Fruit fly (Drosophila melanogaster) whole organism, embryonic: Measurements from ENCODE around the gene CG31064.
A peak's percentile ranks its signal among the peaks of the same experiment; 100 is the strongest.

Experiments used
- CG1024 ChIP-seq: fragments of 200-800 bp; sonication (Bioruptor generic); IDR thresholded peaks from 2 replicates; pipeline ENCODE4 v1.3.6; 2022; ENCODE audit warnings: missing biosample characterization, missing genetic modification characterization
- CG10565 ChIP-seq: fragments of 200-800 bp; sonication (Bioruptor generic); optimal IDR thresholded peaks from 3 replicates; lab custom pipeline; 2016; ENCODE audit warnings: missing biosample characterization, mild to moderate bottlenecking, missing genetic modification characterization
- CG11093 ChIP-seq: fragments of 200-800 bp; sonication (Bioruptor generic); IDR thresholded peaks from 3 replicates; pipeline ENCODE4 v1.3.6; 2022; ENCODE audit warnings: missing biosample characterization, missing genetic modification characterization
- CG14667 ChIP-seq: fragments of 200-800 bp; sonication (Bioruptor generic); IDR thresholded peaks from 2 replicates; pipeline ENCODE4 v1.3.6; 2022; ENCODE audit warnings: missing biosample characterization, missing genetic modification characterization
- CG17802 ChIP-seq: fragments of 200-800 bp; sonication (Bioruptor generic); optimal IDR thresholded peaks from 2 replicates; lab custom pipeline; 2018; ENCODE audit warnings: missing biosample characterization, mild to moderate bottlenecking, missing genetic modification characterization, moderate library complexity
- CG30020 ChIP-seq: fragments of 200-800 bp; optimal IDR thresholded peaks from 2 replicates; lab custom pipeline; 2019; ENCODE audit warnings: missing biosample characterization, mild to moderate bottlenecking, missing genetic modification characterization, moderate library complexity
- CG3065 ChIP-seq: fragments of 200-800 bp; sonication (Bioruptor generic); optimal IDR thresholded peaks from 2 replicates; lab custom pipeline; 2016; ENCODE audit warnings: missing biosample characterization, missing genetic modification characterization
- CG3847 ChIP-seq: fragments of 200-800 bp; sonication (Bioruptor generic); IDR thresholded peaks from 2 replicates; pipeline ENCODE4 v1.3.6; 2022; ENCODE audit warnings: missing biosample characterization, missing genetic modification characterization
- CG4424 ChIP-seq: fragments of 200-800 bp; sonication (Bioruptor generic); optimal IDR thresholded peaks from 3 replicates; lab custom pipeline; 2016; ENCODE audit warnings: missing biosample characterization, missing genetic modification characterization
- CG7745 ChIP-seq: fragments of 200-800 bp; sonication (Bioruptor generic); optimal IDR thresholded peaks from 2 replicates; lab custom pipeline; 2018; ENCODE audit warnings: missing biosample characterization, mild to moderate bottlenecking, missing genetic modification characterization, moderate library complexity
- CG8290 ChIP-seq, 3 experiments: fragments of 200-800 bp; sonication (Bioruptor generic); optimal IDR thresholded peaks; 2 replicates each; lab custom pipeline; 2016 to 2019; ENCODE audit warnings: missing biosample characterization in 3 of 3, missing genetic modification characterization in 3 of 3, mild to moderate bottlenecking in 2 of 3, moderate library complexity in 1 of 3
- CG8388 ChIP-seq: fragments of 200-800 bp; sonication (Bioruptor generic); optimal IDR thresholded peaks from 2 replicates; lab custom pipeline; 2019; ENCODE audit warnings: missing biosample characterization, mild to moderate bottlenecking, missing genetic modification characterization, moderate library complexity
- CG8944 ChIP-seq: fragments of 200-800 bp; sonication (Bioruptor generic); optimal IDR thresholded peaks from 3 replicates; lab custom pipeline; 2016; ENCODE audit warnings: missing biosample characterization, missing genetic modification characterization
- CkIIα-i1 ChIP-seq: fragments of 200-800 bp; sonication (Bioruptor generic); IDR thresholded peaks from 2 replicates; pipeline ENCODE4 v1.3.6; 2022; ENCODE audit warnings: missing biosample characterization, missing genetic modification characterization
- D19A ChIP-seq: fragments of 200-800 bp; optimal IDR thresholded peaks from 3 replicates; lab custom pipeline; 2019; ENCODE audit warnings: missing biosample characterization, mild to moderate bottlenecking, missing genetic modification characterization, moderate library complexity
- Dad ChIP-seq: fragments of 200-800 bp; sonication (Bioruptor generic); optimal IDR thresholded peaks from 3 replicates; lab custom pipeline; 2016; ENCODE audit warnings: missing biosample characterization, missing genetic modification characterization
- Dip2 ChIP-seq: fragments of 200-800 bp; sonication (Bioruptor generic); IDR thresholded peaks from 2 replicates; pipeline ENCODE4 v1.3.6; 2022; ENCODE audit warnings: missing biosample characterization, missing genetic modification characterization
- Doc2 ChIP-seq: fragments of 200-800 bp; sonication (Bioruptor generic); IDR thresholded peaks from 2 replicates; pipeline ENCODE4 v1.3.6; 2022; ENCODE audit warnings: missing biosample characterization, missing genetic modification characterization
- GATAe ChIP-seq: fragments of 200-800 bp; sonication (Bioruptor generic); conservative IDR thresholded peaks from 2 replicates; pipeline ENCODE4 v1.3.6; 2022; ENCODE audit warnings: missing biosample characterization, missing genetic modification characterization
- HLHmδ ChIP-seq: fragments of 200-800 bp; sonication (Bioruptor generic); optimal IDR thresholded peaks from 2 replicates; lab custom pipeline; 2018; ENCODE audit warnings: missing biosample characterization, mild to moderate bottlenecking, missing genetic modification characterization, moderate library complexity
- HmgZ ChIP-seq: fragments of 200-800 bp; sonication (Bioruptor generic); optimal IDR thresholded peaks from 2 replicates; lab custom pipeline; 2018; ENCODE audit warnings: missing biosample characterization, mild to moderate bottlenecking, missing genetic modification characterization
- Lpt ChIP-seq: fragments of >200 bp; optimal IDR thresholded peaks from 2 replicates; lab custom pipeline; 2018; ENCODE audit warnings: missing biosample characterization, missing genetic modification characterization
- MBD-R2 ChIP-seq: fragments of 200-800 bp; sonication (Bioruptor generic); IDR thresholded peaks from 2 replicates; pipeline ENCODE4 v1.3.6; 2022; ENCODE audit warnings: missing biosample characterization, missing genetic modification characterization
- PHDP ChIP-seq: fragments of 200-800 bp; sonication (Bioruptor generic); optimal IDR thresholded peaks from 3 replicates; lab custom pipeline; 2018; ENCODE audit warnings: missing biosample characterization, mild to moderate bottlenecking, missing genetic modification characterization, moderate library complexity
- Ravus ChIP-seq: fragments of 200-800 bp; sonication (Bioruptor generic); IDR thresholded peaks from 2 replicates; pipeline ENCODE4 v1.3.6; 2022; ENCODE audit warnings: missing biosample characterization, missing genetic modification characterization
- TFAM ChIP-seq: fragments of 200-800 bp; sonication (Bioruptor generic); optimal IDR thresholded peaks from 2 replicates; lab custom pipeline; 2017; ENCODE audit warnings: missing biosample characterization, missing genetic modification characterization, inconsistent platforms
- Trl ChIP-seq, 3 experiments: fragments of >200 bp in 2 of 3; fragments of 200-800 bp in 1 of 3; sonication (Bioruptor generic) in 1 of 3; optimal IDR thresholded peaks; 2 replicates in 1 of 3; 3 replicates in 2 of 3; lab custom pipeline; 2016 to 2017; ENCODE audit warnings: missing biosample characterization in 1 of 3, missing genetic modification characterization in 1 of 3
- Xbp1 ChIP-seq: fragments of 200-800 bp; sonication (Bioruptor generic); optimal IDR thresholded peaks from 3 replicates; lab custom pipeline; 2016; ENCODE audit warnings: missing biosample characterization, mild to moderate bottlenecking, missing genetic modification characterization
- Xrp1 ChIP-seq: fragments of 200-800 bp; sonication (Bioruptor generic); IDR thresholded peaks from 2 replicates; pipeline ENCODE4 v1.3.6; 2022; ENCODE audit warnings: missing biosample characterization, missing genetic modification characterization
- YL-1 ChIP-seq: fragments of 200-800 bp; sonication (Bioruptor generic); optimal IDR thresholded peaks from 3 replicates; lab custom pipeline; 2017; ENCODE audit warnings: missing biosample characterization, mild to moderate bottlenecking, missing genetic modification characterization
- al ChIP-seq: fragments of 200-800 bp; sonication (Bioruptor generic); IDR thresholded peaks from 2 replicates; pipeline ENCODE4 v1.3.6; 2022; ENCODE audit warnings: missing biosample characterization, missing genetic modification characterization
- bcd ChIP-seq: fragments of 200-800 bp; sonication (Bioruptor generic); optimal IDR thresholded peaks from 2 replicates; lab custom pipeline; 2017; ENCODE audit warnings: missing biosample characterization, mild to moderate bottlenecking, missing genetic modification characterization
- da ChIP-seq: fragments of 200-800 bp; sonication (Bioruptor generic); optimal IDR thresholded peaks from 2 replicates; lab custom pipeline; 2016; ENCODE audit warnings: missing biosample characterization, missing genetic modification characterization
- dati ChIP-seq: fragments of 200-800 bp; sonication (Bioruptor generic); IDR thresholded peaks from 2 replicates; pipeline ENCODE4 v1.3.6; 2022; ENCODE audit warnings: missing biosample characterization, missing genetic modification characterization
- ems ChIP-seq: fragments of 200-800 bp; sonication (Bioruptor generic); optimal IDR thresholded peaks from 3 replicates; lab custom pipeline; 2016; ENCODE audit warnings: missing biosample characterization, missing genetic modification characterization
- eve ChIP-seq, 2 experiments: fragments of >200 bp; optimal IDR thresholded peaks; 2 replicates each; lab custom pipeline; 2017; ENCODE audit warnings: missing biosample characterization in 2 of 2, missing genetic modification characterization in 2 of 2
- gcm2 ChIP-seq: fragments of 200-800 bp; sonication (Bioruptor generic); optimal IDR thresholded peaks from 2 replicates; lab custom pipeline; 2016; ENCODE audit warnings: missing biosample characterization, missing genetic modification characterization
- gfzf ChIP-seq: fragments of 200-800 bp; sonication (Bioruptor generic); optimal IDR thresholded peaks from 2 replicates; lab custom pipeline; 2016; ENCODE audit warnings: missing biosample characterization, mild to moderate bottlenecking, missing genetic modification characterization, moderate library complexity
- h ChIP-seq: fragments of >200 bp; optimal IDR thresholded peaks from 2 replicates; lab custom pipeline; 2017
- jumu ChIP-seq: fragments of 200-800 bp; sonication (Bioruptor generic); optimal IDR thresholded peaks from 3 replicates; lab custom pipeline; 2016; ENCODE audit warnings: missing biosample characterization, missing genetic modification characterization
- lab ChIP-seq: fragments of 200-800 bp; sonication (Bioruptor generic); optimal IDR thresholded peaks from 3 replicates; lab custom pipeline; 2017; ENCODE audit warnings: missing biosample characterization, missing genetic modification characterization, mild to moderate bottlenecking, moderate library complexity, missing genetic modification reagents
- lov ChIP-seq, 2 experiments: fragments of 200-800 bp in 1 of 2; fragments of >200 bp in 1 of 2; sonication (Bioruptor generic) in 1 of 2; IDR thresholded peaks in 1 of 2; optimal IDR thresholded peaks in 1 of 2; 2 replicates in 1 of 2; 3 replicates in 1 of 2; pipeline versions ENCODE4 v1.3.6 to Lab custom; 2017 to 2022; ENCODE audit warnings: missing biosample characterization in 1 of 2, missing genetic modification characterization in 1 of 2
- pan ChIP-seq, 4 experiments: fragments of >200 bp in 3 of 4; fragments of 200-800 bp in 1 of 4; sonication (Bioruptor generic) in 1 of 4; optimal IDR thresholded peaks in 3 of 4; IDR thresholded peaks in 1 of 4; 2 replicates each; pipeline versions ENCODE4 v1.3.6 to Lab custom; 2017 to 2022; ENCODE audit warnings: missing biosample characterization in 2 of 4, missing genetic modification characterization in 2 of 4, mixed read lengths in 1 of 4
- psq ChIP-seq: fragments of 200-800 bp; sonication (Bioruptor generic); optimal IDR thresholded peaks from 2 replicates; lab custom pipeline; 2017; ENCODE audit warnings: missing biosample characterization, missing genetic modification characterization
- pzg ChIP-seq: fragments of 200-800 bp; sonication (Bioruptor generic); optimal IDR thresholded peaks from 3 replicates; lab custom pipeline; 2018; ENCODE audit warnings: missing biosample characterization, mild to moderate bottlenecking, missing genetic modification characterization, moderate library complexity
- slbo ChIP-seq: fragments of 200-800 bp; sonication (Bioruptor generic); IDR thresholded peaks from 2 replicates; pipeline ENCODE4 v1.3.6; 2022; ENCODE audit warnings: missing biosample characterization, missing genetic modification characterization
- slp2 ChIP-seq: fragments of 200-800 bp; sonication (Bioruptor generic); optimal IDR thresholded peaks from 2 replicates; lab custom pipeline; 2016; ENCODE audit warnings: missing biosample characterization, missing genetic modification characterization
- tap ChIP-seq: fragments of 200-800 bp; optimal IDR thresholded peaks from 3 replicates; lab custom pipeline; 2019; ENCODE audit warnings: missing biosample characterization, mild to moderate bottlenecking, missing genetic modification characterization, moderate library complexity
- vnd ChIP-seq: fragments of 200-800 bp; sonication (Bioruptor generic); IDR thresholded peaks from 3 replicates; pipeline ENCODE4 v1.3.6; 2022; ENCODE audit warnings: missing biosample characterization, missing genetic modification characterization; ENCODE audit not compliant: partially characterized antibody

CG31064 gene

DNA sequence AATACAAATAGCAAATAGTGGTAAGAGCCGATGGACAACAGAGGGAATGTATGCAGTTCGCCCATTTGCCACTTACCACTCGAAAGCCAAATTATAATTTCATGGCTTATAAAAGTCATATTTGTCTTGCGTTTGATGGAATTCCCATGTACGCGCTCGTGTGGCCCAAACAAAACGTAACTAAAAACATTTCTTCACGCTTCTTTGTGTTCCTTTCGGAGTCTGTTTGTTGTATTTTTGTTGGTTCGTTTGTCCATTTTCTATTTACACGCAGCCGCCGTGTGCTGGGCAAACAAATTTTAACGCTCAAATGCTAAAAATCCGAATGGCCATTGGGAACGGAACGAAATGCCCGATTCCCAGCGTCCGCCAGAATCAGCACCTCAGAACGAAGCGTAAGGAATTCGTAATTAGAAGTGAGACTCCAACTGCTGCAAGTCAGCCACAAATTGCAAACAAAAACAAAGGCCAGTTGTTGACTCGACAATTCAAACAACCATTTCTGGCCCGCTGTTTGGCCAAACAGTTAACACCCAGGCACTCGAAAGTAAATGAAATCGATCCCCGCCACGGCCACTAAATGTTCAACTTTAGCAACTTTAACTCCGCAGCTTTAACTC is 30.1 kb downstream of the CG31064 start (continued):
- no peak for TF ChIP-seq eve (GFP tag; optimal IDR thresholded peaks at IDR 0.05; lab: Kevin White, UChicago)
- no peak for TF ChIP-seq dati
- no peak for TF ChIP-seq Doc2 (GFP tag; lab: Robert Waterston, UW)
- peak; percentile 31; the same call in 1 of the 2 replicates for TF ChIP-seq al (GFP tag; lab: Robert Waterston, UW)
- TF ChIP-seq slp2 (GFP tag; lab: Kevin White, UChicago), result no peak
- peak; percentile 32 for TF ChIP-seq CG7745 (tag; lab: Kevin White, UChicago)
- no peak for TF ChIP-seq CG10565 (GFP tag; lab: Kevin White, UChicago)
- TF ChIP-seq CG4424 (GFP tag; lab: Kevin White, UChicago), result no peak
- no peak for TF ChIP-seq D19A (tag; lab: Kevin White, UChicago)
- TF ChIP-seq tap (tag; lab: Kevin White, UChicago), result peak; percentile 30
- no peak for TF ChIP-seq gcm2 (GFP tag; lab: Kevin White, UChicago)
- peak; percentile 51 for TF ChIP-seq bcd (GFP tag; lab: Kevin White, UChicago)
- no peak for TF ChIP-seq CG30020 (tag; lab: Kevin White, UChicago)
- no peak for TF ChIP-seq CkIIα-i1 (GFP tag; lab: Robert Waterston, UW)
- TF ChIP-seq lab, result peak; percentile 56
- no peak for TF ChIP-seq psq (GFP tag; lab: Kevin White, UChicago)
- no peak for TF ChIP-seq CG14667 (GFP tag; lab: Robert Waterston, UW)
- no peak for TF ChIP-seq vnd (GFP tag; lab: Robert Waterston, UW)
- TF ChIP-seq CG11093 (GFP tag; lab: Robert Waterston, UW), result no peak
- no peak for TF ChIP-seq gfzf (GFP tag; lab: Kevin White, UChicago)
- TF ChIP-seq HLHmδ (GFP tag; lab: Kevin White, UChicago), result peak; percentile 23
- no peak for TF ChIP-seq h (lab: Kevin White, UChicago)
- no peak for TF ChIP-seq CG8388 (GFP tag; lab: Kevin White, UChicago)
- no peak for TF ChIP-seq Dad (GFP tag; lab: Kevin White, UChicago)
- TF ChIP-seq PHDP (tag; lab: Kevin White, UChicago), result peak; percentile 18
- no peak for TF ChIP-seq TFAM (GFP tag; lab: Kevin White, UChicago)
- no peak for TF ChIP-seq Xbp1 (GFP tag; lab: Kevin White, UChicago)
- no peak for TF ChIP-seq jumu (GFP tag; lab: Kevin White, UChicago)
- no peak for TF ChIP-seq GATAe (GFP tag; lab: Robert Waterston, UW)
- TF ChIP-seq da (GFP tag; lab: Kevin White, UChicago), result no peak
- peak; percentile 17 for TF ChIP-seq CG8944
- TF ChIP-seq pzg (GFP tag; lab: Kevin White, UChicago), result no peak
- no peak for TF ChIP-seq slbo (GFP tag; lab: Robert Waterston, UW)
- no peak for TF ChIP-seq MBD-R2 (GFP tag; lab: Robert Waterston, UW)
- peak; percentile 27 for TF ChIP-seq CG8290 (GFP tag; optimal IDR thresholded peaks at IDR 0.05; lab: Kevin White, UChicago)
- TF ChIP-seq CG8290 (tag; optimal IDR thresholded peaks at IDR 0.05; lab: Kevin White, UChicago), result peak in 1 of 2 experiments; percentile 24
- no peak for TF ChIP-seq pan (optimal IDR thresholded peaks at IDR 0.05; lab: Kevin White, UChicago)
- peak in 1 of 2 experiments; percentile 60 for TF ChIP-seq pan (GFP tag; optimal IDR thresholded peaks at IDR 0.05 in 1 of 2, IDR thresholded peaks at IDR 0.05 in 1 of 2)
- no peak for TF ChIP-seq lov (optimal IDR thresholded peaks at IDR 0.05; lab: Kevin White, UChicago)
- 0 out of 3 replicates have a peak, but pooled peaks have one; percentile 58 for TF ChIP-seq lov (GFP tag; IDR thresholded peaks at IDR 0.05; lab: Robert Waterston, UW)
- peak; percentile 18 for TF ChIP-seq YL-1
- no peak for TF ChIP-seq CG17802 (tag; lab: Kevin White, UChicago)
- TF ChIP-seq CG3065 (GFP tag; lab: Kevin White, UChicago), result no peak
- TF ChIP-seq Lpt, result no peak
- TF ChIP-seq CG3847 (GFP tag; lab: Robert Waterston, UW), result peak; percentile 36
- TF ChIP-seq HmgZ (tag; lab: Kevin White, UChicago), result peak; percentile 9
- no peak for TF ChIP-seq Trl (optimal IDR thresholded peaks at IDR 0.05; lab: Kevin White, UChicago)
- TF ChIP-seq Trl (GFP tag; optimal IDR thresholded peaks at IDR 0.05; lab: Kevin White, UChicago), result peak; percentile 58
- TF ChIP-seq Dip2 (GFP tag; lab: Robert Waterston, UW), result no peak
- no peak for TF ChIP-seq Ravus (GFP tag; lab: Robert Waterston, UW)
- peak; percentile 68; the same call in 1 of the 2 replicates for TF ChIP-seq Xrp1 (GFP tag; lab: Robert Waterston, UW)
- no peak for TF ChIP-seq ems (GFP tag; lab: Kevin White, UChicago)
- peak; percentile 40; the same call in 1 of the 2 replicates for TF ChIP-seq CG1024 (GFP tag; lab: Robert Waterston, UW)
